Worm (Caenorhabditis elegans): ENCODE measurements around the gene scl-7.

The scl-7 gene

ce11 chrIV:13077694-13078093 is 7.5 kb downstream of the scl-7 start:
- TF ChIP-seq B0310.2 (tag; optimal IDR thresholded peaks at IDR 0.05) (no peak), aly-1 (tag; optimal IDR thresholded peaks at IDR 0.05) (no peak), ceh-36 (tag; optimal IDR thresholded peaks at IDR 0.05) (no peak), F13C5.2 (tag; optimal IDR thresholded peaks at IDR 0.05) (no peak), pes-1 (GFP tag; IDR thresholded peaks at IDR 0.05) (no peak), ceh-13 (GFP tag; optimal IDR thresholded peaks at IDR 0.05) (no peak), tbx-11 (GFP tag; IDR thresholded peaks at IDR 0.05) (no peak), tbx-37 (GFP tag; conservative IDR thresholded peaks at IDR 0.05) (no peak), hmg-4 (GFP tag; optimal IDR thresholded peaks at IDR 0.05) (no peak), ama-1 (optimal IDR thresholded peaks at IDR 0.05) (no peak), hmbx-1 (tag; optimal IDR thresholded peaks at IDR 0.05) (no peak), hnd-1 (tag; optimal IDR thresholded peaks at IDR 0.05) (no peak), flt-1 (GFP tag; IDR thresholded peaks at IDR 0.05) (no peak), sea-1 (GFP tag; conservative IDR thresholded peaks at IDR 0.05) (no peak), scrt-1 (GFP tag; IDR thresholded peaks at IDR 0.05) (no peak), tra-4 (tag; optimal IDR thresholded peaks at IDR 0.05) (no peak), ets-7 (tag; optimal IDR thresholded peaks at IDR 0.05) (no peak)

- TF ChIP-seq hmbx-1 (tag; optimal IDR thresholded peaks at IDR 0.05) (no peak), hnd-1 (tag; optimal IDR thresholded peaks at IDR 0.05) (no peak), F13C5.2 (tag; optimal IDR thresholded peaks at IDR 0.05) (no peak), flt-1 (GFP tag; IDR thresholded peaks at IDR 0.05) (no peak), aly-1 (tag; optimal IDR thresholded peaks at IDR 0.05) (no peak), pes-1 (GFP tag; IDR thresholded peaks at IDR 0.05) (no peak), ets-7 (tag; optimal IDR thresholded peaks at IDR 0.05) (no peak), hmg-4 (GFP tag; optimal IDR thresholded peaks at IDR 0.05) (no peak), ceh-13 (GFP tag; optimal IDR thresholded peaks at IDR 0.05) (no peak), B0310.2 (tag; optimal IDR thresholded peaks at IDR 0.05) (no peak), tbx-37 (GFP tag; conservative IDR thresholded peaks at IDR 0.05) (no peak), scrt-1 (GFP tag; IDR thresholded peaks at IDR 0.05) (no peak), tbx-11 (GFP tag; IDR thresholded peaks at IDR 0.05) (no peak), ceh-36 (tag; optimal IDR thresholded peaks at IDR 0.05) (no peak), ama-1 (optimal IDR thresholded peaks at IDR 0.05) (no peak), sea-1 (GFP tag; conservative IDR thresholded peaks at IDR 0.05) (no peak)
Measured at ce11 chrIV:13078342-13078741, 8.1 kb downstream of the scl-7 start.

- TF ChIP-seq hmg-4 (GFP tag; optimal IDR thresholded peaks at IDR 0.05) = no peak
Measured at ce11 chrIV:13079119-13079518, 8.9 kb downstream of the scl-7 start, which contains the start of gene C39E9.8. Gene C39E9.8 (plus strand): TSS chrIV:13079446.

ce11 chrIV:13080185-13080584 is 9.9 kb downstream of the scl-7 start:
- no peak for TF ChIP-seq hmbx-1 (tag; optimal IDR thresholded peaks at IDR 0.05)

- no peak for TF ChIP-seq F13C5.2 (tag; optimal IDR thresholded peaks at IDR 0.05)
- TF ChIP-seq hmbx-1 (tag; optimal IDR thresholded peaks at IDR 0.05) = no peak
- TF ChIP-seq hmg-4 (GFP tag; optimal IDR thresholded peaks at IDR 0.05) = no peak
- no peak for TF ChIP-seq B0310.2 (tag; optimal IDR thresholded peaks at IDR 0.05)
- TF ChIP-seq scrt-1 (GFP tag; IDR thresholded peaks at IDR 0.05) = no peak
- TF ChIP-seq ceh-36 (tag; optimal IDR thresholded peaks at IDR 0.05) = no peak
- TF ChIP-seq ceh-13 (GFP tag; optimal IDR thresholded peaks at IDR 0.05) = no peak
- TF ChIP-seq flt-1 (GFP tag; IDR thresholded peaks at IDR 0.05) = no peak
- TF ChIP-seq aly-1 (tag; optimal IDR thresholded peaks at IDR 0.05) = no peak
- TF ChIP-seq tbx-37 (GFP tag; conservative IDR thresholded peaks at IDR 0.05) = no peak
- TF ChIP-seq tbx-11 (GFP tag; IDR thresholded peaks at IDR 0.05) = no peak
- no peak for TF ChIP-seq tra-4 (tag; optimal IDR thresholded peaks at IDR 0.05)
- no peak for TF ChIP-seq ets-7 (tag; optimal IDR thresholded peaks at IDR 0.05)
- no peak for TF ChIP-seq pes-1 (GFP tag; IDR thresholded peaks at IDR 0.05)
- TF ChIP-seq sea-1 (GFP tag; conservative IDR thresholded peaks at IDR 0.05) = no peak
- no peak for TF ChIP-seq ama-1 (optimal IDR thresholded peaks at IDR 0.05)
- no peak for TF ChIP-seq hnd-1 (tag; optimal IDR thresholded peaks at IDR 0.05)
Measured at ce11 chrIV:13080861-13081260, 10.6 kb downstream of the scl-7 start.

ce11 chrIV:13082106-13082505 is 11.9 kb downstream of the scl-7 start:
- TF ChIP-seq flt-1 (GFP tag; IDR thresholded peaks at IDR 0.05) = no peak
- TF ChIP-seq scrt-1 (GFP tag; IDR thresholded peaks at IDR 0.05) = no peak

- no peak for TF ChIP-seq ceh-13 (GFP tag; optimal IDR thresholded peaks at IDR 0.05)
Measured at ce11 chrIV:13082836-13083763, 12.9 kb downstream of the scl-7 start.

- no peak for TF ChIP-seq tra-4 (tag; optimal IDR thresholded peaks at IDR 0.05)
- no peak for TF ChIP-seq flt-1 (GFP tag; IDR thresholded peaks at IDR 0.05)
- TF ChIP-seq ceh-36 (tag; optimal IDR thresholded peaks at IDR 0.05) = no peak
- no peak for TF ChIP-seq tbx-37 (GFP tag; conservative IDR thresholded peaks at IDR 0.05)
- no peak for TF ChIP-seq ama-1 (optimal IDR thresholded peaks at IDR 0.05)
- no peak for TF ChIP-seq scrt-1 (GFP tag; IDR thresholded peaks at IDR 0.05)
- TF ChIP-seq hmg-4 (GFP tag; optimal IDR thresholded peaks at IDR 0.05) = no peak
- TF ChIP-seq F13C5.2 (tag; optimal IDR thresholded peaks at IDR 0.05) = no peak
- no peak for TF ChIP-seq hnd-1 (tag; optimal IDR thresholded peaks at IDR 0.05)
- TF ChIP-seq B0310.2 (tag; optimal IDR thresholded peaks at IDR 0.05) = no peak
- no peak for TF ChIP-seq ceh-13 (GFP tag; optimal IDR thresholded peaks at IDR 0.05)
- TF ChIP-seq sea-1 (GFP tag; conservative IDR thresholded peaks at IDR 0.05) = no peak
- no peak for TF ChIP-seq tbx-11 (GFP tag; IDR thresholded peaks at IDR 0.05)
- no peak for TF ChIP-seq hmbx-1 (tag; optimal IDR thresholded peaks at IDR 0.05)
- TF ChIP-seq aly-1 (tag; optimal IDR thresholded peaks at IDR 0.05) = no peak
- TF ChIP-seq ets-7 (tag; optimal IDR thresholded peaks at IDR 0.05) = no peak
Measured at ce11 chrIV:13085675-13086074, 15.4 kb downstream of the scl-7 start.
